Fruit fly (Drosophila melanogaster) whole organism, embryonic: Measurements from ENCODE around the gene Jon25Bi.

Experiments used
- Atf-2 ChIP-seq: fragments of 200-800 bp; sonication (Bioruptor generic); optimal IDR thresholded peaks from 2 replicates; lab custom pipeline; 2016; ENCODE audit warnings: missing biosample characterization, missing genetic modification characterization
- Awh ChIP-seq: fragments of 200-800 bp; sonication (Bioruptor generic); IDR thresholded peaks from 2 replicates; pipeline ENCODE4, ENCODE4 v1.3.6; 2022; ENCODE audit warnings: missing biosample characterization, missing genetic modification characterization
- Bgb ChIP-seq: fragments of 200-800 bp; sonication (Bioruptor generic); IDR thresholded peaks from 2 replicates; pipeline ENCODE4 v1.3.6; 2022; ENCODE audit warnings: missing biosample characterization, missing genetic modification characterization; ENCODE audit not compliant: partially characterized antibody
- CG10543 ChIP-seq: fragments of 200-800 bp; sonication (Bioruptor generic); optimal IDR thresholded peaks from 3 replicates; lab custom pipeline; 2017; ENCODE audit warnings: missing biosample characterization, mild to moderate bottlenecking, missing genetic modification characterization, moderate library complexity
- CG11560 ChIP-seq: fragments of 200-800 bp; sonication (Bioruptor generic); IDR thresholded peaks from 3 replicates; pipeline ENCODE4 v1.3.6; 2022; ENCODE audit warnings: missing biosample characterization, missing genetic modification characterization
- CG12659 ChIP-seq: fragments of 200-800 bp; sonication (Bioruptor generic); optimal IDR thresholded peaks from 3 replicates; lab custom pipeline; 2017; ENCODE audit warnings: mild to moderate bottlenecking, missing biosample characterization, missing genetic modification reagents, missing genetic modification characterization
- CG13775 ChIP-seq: fragments of 200-800 bp; sonication (Bioruptor generic); optimal IDR thresholded peaks from 3 replicates; lab custom pipeline; 2017; ENCODE audit warnings: missing biosample characterization, mild to moderate bottlenecking, missing genetic modification characterization
- CG16815 ChIP-seq: fragments of 200-800 bp; sonication (Bioruptor generic); optimal IDR thresholded peaks from 3 replicates; lab custom pipeline; 2017; ENCODE audit warnings: missing biosample characterization, mild to moderate bottlenecking, missing genetic modification characterization
- CG17829 ChIP-seq: fragments of 200-800 bp; optimal IDR thresholded peaks from 2 replicates; lab custom pipeline; 2019; ENCODE audit warnings: missing biosample characterization, mild to moderate bottlenecking, missing genetic modification characterization, moderate library complexity
- CG18619 ChIP-seq: fragments of 200-800 bp; sonication (Bioruptor generic); optimal IDR thresholded peaks from 3 replicates; lab custom pipeline; 2017; ENCODE audit warnings: missing biosample characterization, mild to moderate bottlenecking, missing genetic modification characterization
- CG2712 ChIP-seq: fragments of 200-800 bp; optimal IDR thresholded peaks from 3 replicates; lab custom pipeline; 2019; ENCODE audit warnings: missing biosample characterization, mild to moderate bottlenecking, missing genetic modification characterization, moderate library complexity
- CG2875 ChIP-seq: fragments of 200-800 bp; sonication (Bioruptor generic); optimal IDR thresholded peaks from 2 replicates; lab custom pipeline; 2017; ENCODE audit warnings: missing biosample characterization, mild to moderate bottlenecking, missing genetic modification characterization, missing genetic modification reagents
- CG30431 ChIP-seq: fragments of 200-800 bp; sonication (Bioruptor generic); optimal IDR thresholded peaks from 2 replicates; lab custom pipeline; 2017; ENCODE audit warnings: missing biosample characterization, missing genetic modification characterization
- CG33213 ChIP-seq: fragments of 200-800 bp; sonication (Bioruptor generic); optimal IDR thresholded peaks from 3 replicates; lab custom pipeline; 2016; ENCODE audit warnings: missing biosample characterization, missing genetic modification characterization
- CG33557 ChIP-seq: fragments of 200-800 bp; sonication (Bioruptor generic); optimal IDR thresholded peaks from 2 replicates; lab custom pipeline; 2019; ENCODE audit warnings: missing biosample characterization, mild to moderate bottlenecking, missing genetic modification characterization, moderate library complexity
- CG3407 ChIP-seq: fragments of 200-800 bp; sonication (Bioruptor generic); optimal IDR thresholded peaks from 2 replicates; lab custom pipeline; 2018; ENCODE audit warnings: missing biosample characterization, mild to moderate bottlenecking, missing genetic modification characterization
- CG34422 ChIP-seq: fragments of 200-800 bp; sonication (Bioruptor generic); IDR thresholded peaks from 3 replicates; pipeline ENCODE4 v1.3.6; 2022; ENCODE audit warnings: missing biosample characterization, missing genetic modification characterization
- CG42726 ChIP-seq: fragments of 200-800 bp; sonication (Bioruptor generic); IDR thresholded peaks from 2 replicates; pipeline ENCODE4 v1.3.6; 2022; ENCODE audit warnings: missing biosample characterization, missing genetic modification characterization; ENCODE audit not compliant: partially characterized antibody
- Dip2 ChIP-seq: fragments of 200-800 bp; sonication (Bioruptor generic); IDR thresholded peaks from 2 replicates; pipeline ENCODE4 v1.3.6; 2022; ENCODE audit warnings: missing biosample characterization, missing genetic modification characterization
- Dip3 ChIP-seq: fragments of 200-800 bp; sonication (Bioruptor generic); optimal IDR thresholded peaks from 3 replicates; lab custom pipeline; 2016; ENCODE audit warnings: missing biosample characterization, missing genetic modification characterization
- Fer2 ChIP-seq: fragments of 200-800 bp; sonication (Bioruptor generic); optimal IDR thresholded peaks from 2 replicates; lab custom pipeline; 2018; ENCODE audit warnings: missing biosample characterization, mild to moderate bottlenecking, missing genetic modification characterization, moderate library complexity
- HHEX ChIP-seq: fragments of 200-800 bp; sonication (Bioruptor generic); optimal IDR thresholded peaks from 3 replicates; lab custom pipeline; 2017; ENCODE audit warnings: missing biosample characterization, mild to moderate bottlenecking, missing genetic modification characterization, missing genetic modification reagents
- HmgD ChIP-seq: fragments of 200-800 bp; sonication (Bioruptor generic); optimal IDR thresholded peaks from 3 replicates; lab custom pipeline; 2016; ENCODE audit warnings: missing biosample characterization, missing genetic modification characterization
- Hmr ChIP-seq: fragments of 200-800 bp; sonication (Bioruptor generic); optimal IDR thresholded peaks from 3 replicates; lab custom pipeline; 2017; ENCODE audit warnings: mild to moderate bottlenecking, missing biosample characterization, missing genetic modification reagents, missing genetic modification characterization
- Hsf ChIP-seq: fragments of 200-800 bp; sonication (Bioruptor generic); optimal IDR thresholded peaks from 3 replicates; lab custom pipeline; 2016; ENCODE audit warnings: missing biosample characterization, missing genetic modification characterization
- Kr ChIP-seq: fragments of 200-800 bp; sonication (Bioruptor generic); optimal IDR thresholded peaks from 2 replicates; lab custom pipeline; 2017; ENCODE audit warnings: missing biosample characterization, mild to moderate bottlenecking, missing genetic modification characterization
- MESR4 ChIP-seq: fragments of 200-800 bp; sonication (Bioruptor generic); optimal IDR thresholded peaks from 2 replicates; lab custom pipeline; 2018; ENCODE audit warnings: missing biosample characterization, mild to moderate bottlenecking, missing genetic modification characterization, moderate library complexity
- Mes4 ChIP-seq: fragments of 200-800 bp; sonication (Bioruptor generic); optimal IDR thresholded peaks from 2 replicates; lab custom pipeline; 2016; ENCODE audit warnings: missing biosample characterization, missing genetic modification characterization
- Side ChIP-seq: fragments of 200-800 bp; sonication (Bioruptor generic); optimal IDR thresholded peaks from 2 replicates; lab custom pipeline; 2016; ENCODE audit warnings: missing biosample characterization, missing genetic modification characterization
- Xbp1 ChIP-seq: fragments of 200-800 bp; sonication (Bioruptor generic); optimal IDR thresholded peaks from 3 replicates; lab custom pipeline; 2016; ENCODE audit warnings: missing biosample characterization, mild to moderate bottlenecking, missing genetic modification characterization
- YL-1 ChIP-seq: fragments of 200-800 bp; sonication (Bioruptor generic); optimal IDR thresholded peaks from 3 replicates; lab custom pipeline; 2017; ENCODE audit warnings: missing biosample characterization, mild to moderate bottlenecking, missing genetic modification characterization
- ash1 ChIP-seq: fragments of 200-800 bp; sonication (Bioruptor generic); optimal IDR thresholded peaks from 2 replicates; lab custom pipeline; 2018; ENCODE audit warnings: missing biosample characterization, mild to moderate bottlenecking, missing genetic modification characterization
- ato ChIP-seq: fragments of 200-800 bp; sonication (Bioruptor generic); IDR thresholded peaks from 2 replicates; pipeline ENCODE4 v1.3.6; 2022; ENCODE audit warnings: missing biosample characterization, missing genetic modification characterization; ENCODE audit not compliant: partially characterized antibody
- bcd ChIP-seq: fragments of 200-800 bp; sonication (Bioruptor generic); optimal IDR thresholded peaks from 2 replicates; lab custom pipeline; 2017; ENCODE audit warnings: missing biosample characterization, mild to moderate bottlenecking, missing genetic modification characterization
- cg ChIP-seq: fragments of 200-800 bp; sonication (Bioruptor generic); optimal IDR thresholded peaks from 3 replicates; lab custom pipeline; 2019; ENCODE audit warnings: missing biosample characterization, mild to moderate bottlenecking, missing genetic modification characterization, moderate library complexity
- chif ChIP-seq, 2 experiments: fragments of 200-800 bp; sonication (Bioruptor generic); optimal IDR thresholded peaks; 3 replicates each; lab custom pipeline; 2016; ENCODE audit warnings: missing biosample characterization in 2 of 2, missing genetic modification characterization in 2 of 2
- chinmo ChIP-seq: fragments of 200-800 bp; sonication (Bioruptor generic); IDR thresholded peaks from 4 replicates; pipeline ENCODE4 v1.3.6; 2022; ENCODE audit warnings: missing biosample characterization, missing genetic modification characterization; ENCODE audit not compliant: partially characterized antibody
- cwo ChIP-seq: fragments of 200-800 bp; sonication (Bioruptor generic); optimal IDR thresholded peaks from 3 replicates; lab custom pipeline; 2017; ENCODE audit warnings: missing biosample characterization, missing genetic modification characterization, mild to moderate bottlenecking, moderate library complexity, missing genetic modification reagents
- fru ChIP-seq: fragments of >200 bp; optimal IDR thresholded peaks from 2 replicates; lab custom pipeline; 2017
- gcm ChIP-seq: fragments of 200-800 bp; sonication (Bioruptor generic); optimal IDR thresholded peaks from 2 replicates; lab custom pipeline; 2019; ENCODE audit warnings: missing biosample characterization, mild to moderate bottlenecking, missing genetic modification characterization, moderate library complexity
- kay ChIP-seq: fragments of 200-800 bp; sonication (Bioruptor generic); optimal IDR thresholded peaks from 2 replicates; lab custom pipeline; 2016; ENCODE audit warnings: missing biosample characterization, missing genetic modification characterization
- klu ChIP-seq: fragments of 200-800 bp; sonication (Bioruptor generic); IDR thresholded peaks from 2 replicates; pipeline ENCODE4 v1.3.6; 2022; ENCODE audit warnings: missing biosample characterization, missing genetic modification characterization
- knrl ChIP-seq: fragments of 200-800 bp; sonication (Bioruptor generic); IDR thresholded peaks from 3 replicates; pipeline ENCODE4 v1.3.6; 2022; ENCODE audit warnings: missing biosample characterization, missing genetic modification characterization; ENCODE audit not compliant: partially characterized antibody
- nerfin-1 ChIP-seq: fragments of 200-800 bp; sonication (Bioruptor generic); optimal IDR thresholded peaks from 3 replicates; lab custom pipeline; 2019; ENCODE audit warnings: missing biosample characterization, mild to moderate bottlenecking, missing genetic modification characterization, moderate library complexity
- nmo ChIP-seq: fragments of 200-800 bp; sonication (Bioruptor generic); optimal IDR thresholded peaks from 2 replicates; lab custom pipeline; 2018; ENCODE audit warnings: missing biosample characterization, mild to moderate bottlenecking, missing genetic modification characterization, moderate library complexity
- p53 ChIP-seq: fragments of 200-800 bp; sonication (Bioruptor generic); optimal IDR thresholded peaks from 2 replicates; lab custom pipeline; 2016; ENCODE audit warnings: missing biosample characterization, missing genetic modification characterization
- sna ChIP-seq: fragments of 200-800 bp; sonication (Bioruptor generic); IDR thresholded peaks from 2 replicates; pipeline ENCODE4 v1.3.6; 2022; ENCODE audit warnings: missing biosample characterization, missing genetic modification characterization; ENCODE audit not compliant: partially characterized antibody
- tio ChIP-seq: fragments of 200-800 bp; sonication (Bioruptor generic); optimal IDR thresholded peaks from 2 replicates; lab custom pipeline; 2017; ENCODE audit warnings: missing biosample characterization, missing genetic modification characterization, inconsistent platforms
- vvl ChIP-seq: fragments of 200-800 bp; sonication (Bioruptor generic); IDR thresholded peaks from 2 replicates; pipeline ENCODE4 v1.3.6; 2022; ENCODE audit warnings: missing biosample characterization, missing genetic modification characterization
- zfh1 ChIP-seq: fragments of 200-800 bp; sonication (Bioruptor generic); IDR thresholded peaks from 3 replicates; pipeline ENCODE4 v1.3.6; 2022; ENCODE audit warnings: missing biosample characterization, missing genetic modification characterization

The Jon25Bi gene

dm6 chr2L:4915715-4916153 is 39.2 kb downstream of the Jon25Bi start (continued):
- no peak for TF ChIP-seq HHEX
- TF ChIP-seq CG13775 (GFP tag; lab: Kevin White, UChicago) = no peak
- TF ChIP-seq HmgD (GFP tag; lab: Kevin White, UChicago) = no peak
- no peak for TF ChIP-seq Kr
- no peak for TF ChIP-seq cg (GFP tag; lab: Kevin White, UChicago)
- TF ChIP-seq p53 (GFP tag; lab: Kevin White, UChicago) = no peak
- TF ChIP-seq vvl (GFP tag; lab: Robert Waterston, UW) = 0 out of 2 replicates have a peak, but pooled peaks have one; percentile 22
- no peak for TF ChIP-seq Bgb (GFP tag; lab: Robert Waterston, UW)
- TF ChIP-seq CG18619 (GFP tag; lab: Kevin White, UChicago) = no peak
- TF ChIP-seq MESR4 (GFP tag; lab: Kevin White, UChicago) = no peak
- TF ChIP-seq chif (GFP tag; optimal IDR thresholded peaks at IDR 0.05; lab: Kevin White, UChicago) = no peak
- no peak for TF ChIP-seq CG33557 (GFP tag; lab: Kevin White, UChicago)
- TF ChIP-seq Mes4 (GFP tag; lab: Kevin White, UChicago) = no peak
- TF ChIP-seq CG3407 (GFP tag; lab: Kevin White, UChicago) = no peak
- TF ChIP-seq nmo (GFP tag; lab: Kevin White, UChicago) = peak; percentile 51
- peak; percentile 53; the same call in 1 of the 2 replicates for TF ChIP-seq Awh (GFP tag; lab: Robert Waterston, UW)
- TF ChIP-seq CG33213 = peak; percentile 8
- no peak for TF ChIP-seq gcm
- peak; percentile 49 for TF ChIP-seq CG2712 (tag; lab: Kevin White, UChicago)
- no peak for TF ChIP-seq knrl (GFP tag; lab: Robert Waterston, UW)
- peak; percentile 30 for TF ChIP-seq CG17829 (tag; lab: Kevin White, UChicago)
- TF ChIP-seq Atf-2 (GFP tag; lab: Kevin White, UChicago) = no peak
- TF ChIP-seq bcd (GFP tag; lab: Kevin White, UChicago) = peak; percentile 23
- TF ChIP-seq CG16815 (GFP tag; lab: Kevin White, UChicago) = no peak
- no peak for TF ChIP-seq chinmo (GFP tag; lab: Robert Waterston, UW)
- TF ChIP-seq zfh1 (GFP tag; lab: Robert Waterston, UW) = 0 out of 3 replicates have a peak, but pooled peaks have one; percentile 13
- no peak for TF ChIP-seq CG42726
- no peak for TF ChIP-seq CG10543 (GFP tag; lab: Kevin White, UChicago)
- no peak for TF ChIP-seq nerfin-1
- TF ChIP-seq CG34422 (GFP tag; lab: Robert Waterston, UW) = no peak
- TF ChIP-seq YL-1 = no peak
- TF ChIP-seq ato (GFP tag; lab: Robert Waterston, UW) = no peak
- no peak for TF ChIP-seq fru (lab: Kevin White, UChicago)
- TF ChIP-seq CG2875 (GFP tag; lab: Kevin White, UChicago) = no peak
- TF ChIP-seq kay (GFP tag; lab: Kevin White, UChicago) = no peak
- no peak for TF ChIP-seq Dip2 (GFP tag; lab: Robert Waterston, UW)
- no peak for TF ChIP-seq tio (GFP tag; lab: Kevin White, UChicago)
- no peak for TF ChIP-seq CG11560 (tag; lab: Robert Waterston, UW)
- no peak for TF ChIP-seq Fer2 (tag; lab: Kevin White, UChicago)
- no peak for TF ChIP-seq Side (GFP tag; lab: Kevin White, UChicago)
- TF ChIP-seq CG30431 (GFP tag; lab: Kevin White, UChicago) = peak; percentile 11
- TF ChIP-seq Hmr (GFP tag; lab: Kevin White, UChicago) = no peak
- no peak for TF ChIP-seq sna (GFP tag; lab: Robert Waterston, UW)
- peak; percentile 1 for TF ChIP-seq cwo (GFP tag; lab: Kevin White, UChicago)
- no peak for TF ChIP-seq Hsf (GFP tag; lab: Kevin White, UChicago)
- no peak for TF ChIP-seq Dip3 (GFP tag; lab: Kevin White, UChicago)
- TF ChIP-seq klu (GFP tag; lab: Robert Waterston, UW) = no peak
- no peak for TF ChIP-seq Xbp1
- TF ChIP-seq ash1 = no peak
- TF ChIP-seq CG12659 = no peak
